Worm (Caenorhabditis elegans): ENCODE data around the gene gcc-1.
A peak's percentile ranks its signal among the peaks of the same experiment; 100 is the strongest.

- peak; percentile 49 for TF ChIP-seq nfya-1 (tag; optimal IDR thresholded peaks at IDR 0.05; ENCODE audit: insufficient read depth)
- no peak for TF ChIP-seq ama-1 (optimal IDR thresholded peaks at IDR 0.05)
- TF ChIP-seq elt-1 (tag; optimal IDR thresholded peaks at IDR 0.05): no peak
- no peak for TF ChIP-seq daf-12 (tag; optimal IDR thresholded peaks at IDR 0.05)
- no peak for TF ChIP-seq nhr-25 (tag; optimal IDR thresholded peaks at IDR 0.05)
- TF ChIP-seq fos-1 (tag; optimal IDR thresholded peaks at IDR 0.05): no peak
Observed at ce11 chrX:3126233-3126632, 33.5 kb upstream of the gcc-1 start.

All from whole organism, L3 larva.